Fruit fly (Drosophila melanogaster) Kc167 (cell line): ENCODE data around the gene CG16758.

Experiments
- Myc ChIP-seq: fragments of >200 bp; optimal IDR thresholded peaks from 2 replicates; lab custom pipeline; 2017; ENCODE audit warnings: missing external identifiers
- h ChIP-seq: fragments of >200 bp; optimal IDR thresholded peaks from 3 replicates; lab custom pipeline; 2018; ENCODE audit warnings: missing external identifiers
- insv ChIP-seq: fragments of >200 bp; optimal IDR thresholded peaks from 3 replicates; lab custom pipeline; 2018; ENCODE audit warnings: missing external identifiers
- psq ChIP-seq: fragments of >200 bp; optimal IDR thresholded peaks from 2 replicates; lab custom pipeline; 2017; ENCODE audit warnings: missing external identifiers

DNA sequence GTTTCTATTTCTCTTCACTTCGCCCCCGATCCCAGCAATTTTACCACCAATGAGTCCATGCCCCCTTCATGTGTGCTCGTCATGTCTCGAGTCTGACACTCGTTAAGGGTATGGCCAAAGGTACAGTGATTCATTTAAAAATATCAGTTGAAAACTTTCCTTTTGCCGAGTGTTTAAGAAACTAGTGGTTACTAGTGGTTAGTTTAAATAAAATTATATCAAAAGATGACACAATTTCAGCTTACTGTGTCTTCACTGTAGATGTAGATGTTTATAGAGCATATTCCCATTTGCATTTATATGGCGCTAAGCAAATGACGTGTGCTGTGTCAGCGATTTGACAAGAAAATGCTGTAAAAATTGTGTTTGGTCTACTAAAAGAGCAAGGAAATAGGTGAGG, 29.0 kb upstream of the CG16758 start:
- TF ChIP-seq Myc (lab: Kevin White, UChicago) = no peak
- no peak for TF ChIP-seq h (lab: Kevin White, UChicago)
- TF ChIP-seq insv (lab: Kevin White, UChicago) = no peak
- TF ChIP-seq psq = no peak
